Worm (Caenorhabditis elegans) whole organism, mixed stage, embryonic: ENCODE results near the gene ugt-46.

ENCODE experiments used
- M03D4.4 ChIP-seq: sonication (generic microtip); optimal IDR thresholded peaks from 2 replicates; lab custom pipeline; 2017; ENCODE audit warnings: mild to moderate bottlenecking, missing genetic modification characterization, missing compliant biosample characterization
- blmp-1 ChIP-seq: fragments of 150-350 bp; optimal IDR thresholded peaks from 2 replicates; lab custom pipeline; 2014; ENCODE audit warnings: missing biosample characterization, missing genetic modification characterization
- ceh-39 ChIP-seq: fragments of 150-350 bp; optimal IDR thresholded peaks from 2 replicates; lab custom pipeline; 2014; ENCODE audit warnings: missing biosample characterization, missing genetic modification characterization
- ceh-43 ChIP-seq: fragments of 200-800 bp; sonication (Bioruptor generic); optimal IDR thresholded peaks from 2 replicates; lab custom pipeline; 2018; ENCODE audit warnings: mild to moderate bottlenecking, missing genetic modification characterization, moderate library complexity, missing compliant biosample characterization
- ceh-83 ChIP-seq: fragments of 200-800 bp; sonication (Bioruptor generic); optimal IDR thresholded peaks from 2 replicates; lab custom pipeline; 2018; ENCODE audit warnings: mild to moderate bottlenecking, missing genetic modification characterization, missing compliant biosample characterization
- ces-1 ChIP-seq: fragments of 150-350 bp; optimal IDR thresholded peaks from 2 replicates; lab custom pipeline; 2014; ENCODE audit warnings: missing biosample characterization, missing genetic modification reagents, missing genetic modification characterization
- cnd-1 ChIP-seq: fragments of 200-800 bp; sonication (Bioruptor generic); optimal IDR thresholded peaks from 2 replicates; lab custom pipeline; 2018; ENCODE audit warnings: mild to moderate bottlenecking, missing genetic modification characterization, missing compliant biosample characterization
- drap-1 ChIP-seq: fragments of 200-800 bp; sonication (Bioruptor generic); optimal IDR thresholded peaks from 3 replicates; lab custom pipeline; 2018; ENCODE audit warnings: mild to moderate bottlenecking, missing genetic modification characterization, missing compliant biosample characterization
- elt-3 ChIP-seq: fragments of 150-350 bp; optimal IDR thresholded peaks from 2 replicates; lab custom pipeline; 2014; ENCODE audit warnings: missing biosample characterization, missing genetic modification characterization
- flh-1 ChIP-seq: fragments of 200-800 bp; sonication (Bioruptor generic); optimal IDR thresholded peaks from 2 replicates; lab custom pipeline; 2018; ENCODE audit warnings: mild to moderate bottlenecking, missing genetic modification characterization, moderate library complexity, missing compliant biosample characterization
- ham-2 ChIP-seq: fragments of 200-800 bp; sonication (Bioruptor generic); optimal IDR thresholded peaks from 2 replicates; lab custom pipeline; 2018; ENCODE audit warnings: mild to moderate bottlenecking, missing genetic modification characterization, missing compliant biosample characterization
- hlh-1 ChIP-seq: fragments of 150-350 bp; optimal IDR thresholded peaks from 2 replicates; lab custom pipeline; 2014; ENCODE audit warnings: missing biosample characterization, missing genetic modification reagents, missing genetic modification characterization
- lin-13 ChIP-seq: fragments of 150-350 bp; optimal IDR thresholded peaks from 2 replicates; lab custom pipeline; 2014; ENCODE audit warnings: missing biosample characterization, missing genetic modification characterization
- lin-32 ChIP-seq: fragments of 200-800 bp; sonication (Bioruptor generic); optimal IDR thresholded peaks from 2 replicates; lab custom pipeline; 2018; ENCODE audit warnings: mild to moderate bottlenecking, missing genetic modification characterization, missing compliant biosample characterization
- lsy-2 ChIP-seq: fragments of 150-350 bp; optimal IDR thresholded peaks from 2 replicates; lab custom pipeline; 2014; ENCODE audit warnings: missing biosample characterization, missing genetic modification characterization
- mab-5 ChIP-seq: fragments of 150-350 bp; optimal IDR thresholded peaks from 2 replicates; lab custom pipeline; 2014; ENCODE audit warnings: missing biosample characterization, missing genetic modification characterization
- mep-1 ChIP-seq: fragments of 150-350 bp; optimal IDR thresholded peaks from 2 replicates; lab custom pipeline; 2017; ENCODE audit warnings: missing biosample characterization, missing genetic modification reagents, missing genetic modification characterization, inconsistent platforms
- mls-2 ChIP-seq: sonication (generic microtip); optimal IDR thresholded peaks from 2 replicates; lab custom pipeline; 2016; ENCODE audit warnings: mild to moderate bottlenecking, missing genetic modification characterization, moderate library complexity, missing compliant biosample characterization
- nhr-12 ChIP-seq: fragments of 150-350 bp; optimal IDR thresholded peaks from 2 replicates; lab custom pipeline; 2014; ENCODE audit warnings: missing biosample characterization, missing genetic modification characterization
- nhr-2 ChIP-seq: fragments of 150-350 bp; optimal IDR thresholded peaks from 2 replicates; lab custom pipeline; 2014; ENCODE audit warnings: missing biosample characterization, missing genetic modification characterization
- nhr-237 ChIP-seq: fragments of 150-350 bp; optimal IDR thresholded peaks from 2 replicates; lab custom pipeline; 2014; ENCODE audit warnings: missing biosample characterization, missing genetic modification characterization
- nhr-28 ChIP-seq: fragments of 150-350 bp; optimal IDR thresholded peaks from 2 replicates; lab custom pipeline; 2014; ENCODE audit warnings: missing biosample characterization, missing genetic modification characterization
- nhr-76 ChIP-seq: sonication (generic microtip); optimal IDR thresholded peaks from 2 replicates; lab custom pipeline; 2017; ENCODE audit warnings: missing biosample characterization, missing genetic modification characterization
- pha-4 ChIP-seq: fragments of 150-350 bp; optimal IDR thresholded peaks from 2 replicates; lab custom pipeline; 2018; ENCODE audit warnings: missing biosample characterization, missing genetic modification reagents, missing genetic modification characterization
- sem-2 ChIP-seq: fragments of 200-800 bp; sonication (Bioruptor generic); optimal IDR thresholded peaks from 2 replicates; lab custom pipeline; 2018; ENCODE audit warnings: mild to moderate bottlenecking, missing genetic modification characterization, missing compliant biosample characterization
- snpc-4 ChIP-seq: fragments of 150-350 bp; optimal IDR thresholded peaks from 2 replicates; lab custom pipeline; 2014; ENCODE audit warnings: missing biosample characterization, missing genetic modification characterization
- sptf-1 ChIP-seq: sonication (generic microtip); optimal IDR thresholded peaks from 2 replicates; lab custom pipeline; 2017; ENCODE audit warnings: mild to moderate bottlenecking, missing genetic modification characterization, moderate library complexity, missing compliant biosample characterization
- tbx-8 ChIP-seq: fragments of 200-800 bp; sonication (Bioruptor generic); optimal IDR thresholded peaks from 2 replicates; lab custom pipeline; 2018; ENCODE audit warnings: mild to moderate bottlenecking, missing genetic modification characterization, moderate library complexity, missing compliant biosample characterization
- unc-120 ChIP-seq: sonication (generic microtip); optimal IDR thresholded peaks from 2 replicates; lab custom pipeline; 2017; ENCODE audit warnings: missing genetic modification characterization, missing compliant biosample characterization; ENCODE audit not compliant: poor library complexity, severe bottlenecking
- unc-39 ChIP-seq: fragments of 150-350 bp; optimal IDR thresholded peaks from 2 replicates; lab custom pipeline; 2014; ENCODE audit warnings: missing biosample characterization, missing genetic modification characterization
- unc-62 ChIP-seq: fragments of 150-350 bp; optimal IDR thresholded peaks from 2 replicates; lab custom pipeline; 2014; ENCODE audit warnings: missing biosample characterization, missing genetic modification reagents, missing genetic modification characterization
- zip-8 ChIP-seq: fragments of 150-350 bp; optimal IDR thresholded peaks from 2 replicates; lab custom pipeline; 2014; ENCODE audit warnings: missing biosample characterization, missing genetic modification characterization
- ztf-11 ChIP-seq: fragments of 150-350 bp; optimal IDR thresholded peaks from 2 replicates; lab custom pipeline; 2014; ENCODE audit warnings: missing biosample characterization, missing genetic modification characterization

ugt-46 gene

ce11 chrX:535728-536127 lies 5.6 kb upstream of the ugt-46 start, which contains the start of gene F28C10.3:
Gene F28C10.3 (minus strand): TSS chrX:535828.
- TF ChIP-seq mls-2 (peak; percentile 37), nhr-28 (tag; lab: Kevin White, UChicago) (no peak), unc-62 (GFP tag; lab: Kevin White, UChicago) (peak; percentile 82), lsy-2 (tag; lab: Kevin White, UChicago) (peak; percentile 45), nhr-237 (tag; lab: Kevin White, UChicago) (peak; percentile 58), tbx-8 (no peak), blmp-1 (tag; lab: Kevin White, UChicago) (no peak), unc-120 (peak; percentile 62), hlh-1 (peak; percentile 11), pha-4 (peak; percentile 49), cnd-1 (peak; percentile 23), unc-39 (tag; lab: Kevin White, UChicago) (no peak), lin-13 (tag; lab: Kevin White, UChicago) (peak; percentile 31), nhr-2 (peak; percentile 16), snpc-4 (no peak), mep-1 (tag; lab: Kevin White, UChicago) (peak; percentile 42), ceh-83 (no peak), ces-1 (GFP tag; lab: Kevin White, UChicago) (peak; percentile 71), elt-3 (tag; lab: Kevin White, UChicago) (no peak), ceh-39 (tag; lab: Kevin White, UChicago) (peak; percentile 86), sptf-1 (tag; lab: Kevin White, UChicago) (peak; percentile 18), zip-8 (no peak), ceh-43 (peak; percentile 15), ham-2 (GFP tag; lab: Kevin White, UChicago) (peak; percentile 19)

- TF ChIP-seq hlh-1: no peak
- no peak for TF ChIP-seq pha-4
- no peak for TF ChIP-seq mab-5 (tag; lab: Kevin White, UChicago)
- TF ChIP-seq cnd-1: no peak
- no peak for TF ChIP-seq unc-120
- TF ChIP-seq lin-32: no peak
- no peak for TF ChIP-seq ham-2 (GFP tag; lab: Kevin White, UChicago)
- TF ChIP-seq tbx-8: no peak
- TF ChIP-seq sem-2 (GFP tag; lab: Kevin White, UChicago): no peak
- no peak for TF ChIP-seq mls-2
- no peak for TF ChIP-seq ceh-83
- TF ChIP-seq nhr-237 (tag; lab: Kevin White, UChicago): no peak
- no peak for TF ChIP-seq nhr-28 (tag; lab: Kevin White, UChicago)
- no peak for TF ChIP-seq nhr-76 (tag; lab: Kevin White, UChicago)
Observed at ce11 chrX:530909-531308, 820 bp upstream of the ugt-46 start, which contains the start of gene B0310.6. Gene B0310.6 (minus strand): TSS chrX:531009.

ce11 chrX:529386-529785 lies 703 bp downstream of the ugt-46 start:
- TF ChIP-seq flh-1: no peak
- TF ChIP-seq blmp-1 (tag; lab: Kevin White, UChicago): no peak

- TF ChIP-seq lin-32 (no peak), ceh-39 (tag; lab: Kevin White, UChicago) (no peak), drap-1 (GFP tag; lab: Kevin White, UChicago) (no peak), nhr-2 (no peak), ceh-43 (no peak), nhr-12 (tag; lab: Kevin White, UChicago) (no peak), zip-8 (no peak), nhr-76 (tag; lab: Kevin White, UChicago) (no peak), ztf-11 (tag; lab: Kevin White, UChicago) (no peak), nhr-237 (tag; lab: Kevin White, UChicago) (no peak), lin-13 (tag; lab: Kevin White, UChicago) (no peak), sem-2 (GFP tag; lab: Kevin White, UChicago) (no peak), snpc-4 (no peak), flh-1 (no peak), mep-1 (tag; lab: Kevin White, UChicago) (no peak), unc-62 (GFP tag; lab: Kevin White, UChicago) (no peak)
Observed at ce11 chrX:528761-529160, 1.3 kb downstream of the ugt-46 start.

ce11 chrX:527663-528062 lies 2.4 kb downstream of the ugt-46 start:
- TF ChIP-seq unc-120 (no peak), cnd-1 (no peak), unc-62 (GFP tag; lab: Kevin White, UChicago) (no peak), ceh-83 (no peak), nhr-76 (tag; lab: Kevin White, UChicago) (no peak), nhr-12 (tag; lab: Kevin White, UChicago) (no peak), flh-1 (no peak), pha-4 (no peak), ztf-11 (tag; lab: Kevin White, UChicago) (no peak), drap-1 (GFP tag; lab: Kevin White, UChicago) (no peak), lin-32 (no peak), zip-8 (no peak), nhr-237 (tag; lab: Kevin White, UChicago) (no peak), nhr-28 (tag; lab: Kevin White, UChicago) (no peak), M03D4.4 (tag; lab: Kevin White, UChicago) (no peak), elt-3 (tag; lab: Kevin White, UChicago) (no peak), ham-2 (GFP tag; lab: Kevin White, UChicago) (no peak), sptf-1 (tag; lab: Kevin White, UChicago) (no peak)
